Worm (Caenorhabditis elegans): ENCODE results near the gene srh-239.
A peak's percentile ranks its signal among the peaks of the same experiment; 100 is the strongest.

Gene srh-239

DNA sequence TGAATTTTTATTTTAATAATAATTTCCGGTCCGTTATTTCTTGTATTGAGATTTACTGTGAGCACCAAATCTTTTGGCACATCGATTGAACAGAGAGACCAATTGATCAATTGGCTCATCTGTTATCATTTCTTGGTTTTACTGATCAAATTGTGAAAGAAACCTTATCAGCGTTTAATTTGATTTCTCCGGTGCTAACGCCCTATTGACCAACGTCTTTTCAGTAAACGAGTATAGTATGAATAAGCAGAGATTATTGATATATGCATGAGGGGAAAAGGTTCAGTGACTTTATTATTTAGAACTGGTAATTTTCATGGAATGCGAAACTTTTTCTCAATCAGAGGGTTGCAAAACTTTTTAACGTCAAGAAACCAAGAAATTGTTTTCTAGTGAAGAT is 33.6 kb downstream of the srh-239 start:
- TF ChIP-seq him-1 (tag; optimal IDR thresholded peaks at IDR 0.05) (no peak), F49E8.2 (tag; optimal IDR thresholded peaks at IDR 0.05; ENCODE audit: insufficient read depth) (no peak), cebp-2 (GFP tag; IDR thresholded peaks at IDR 0.05) (no peak)

ce11 chrV:15479825-15480224 is 34.3 kb downstream of the srh-239 start:
- TF ChIP-seq hrde-1 (tag; optimal IDR thresholded peaks at IDR 0.05; ENCODE audit: borderline replicate concordance) = no peak
- TF ChIP-seq somi-1 (GFP tag; optimal IDR thresholded peaks at IDR 0.05) = no peak
- TF ChIP-seq F57A8.1 (GFP tag; optimal IDR thresholded peaks at IDR 0.05) = no peak
- TF ChIP-seq cebp-2 (GFP tag; IDR thresholded peaks at IDR 0.05) = no peak
- peak; percentile 52 for TF ChIP-seq snpc-1.3 (tag; optimal IDR thresholded peaks at IDR 0.05; ENCODE audit: insufficient read depth)
- peak; percentile 47 for TF ChIP-seq F49E8.2 (tag; optimal IDR thresholded peaks at IDR 0.05; ENCODE audit: insufficient read depth)
- no peak for TF ChIP-seq F23B12.7 (tag; optimal IDR thresholded peaks at IDR 0.05; ENCODE audit: insufficient read depth)
- TF ChIP-seq Y79H2A.3 (GFP tag; conservative IDR thresholded peaks at IDR 0.05) = no peak
- peak; percentile 49 for TF ChIP-seq hmg-1.2 (GFP tag; IDR thresholded peaks at IDR 0.05)
- peak in 1 of 2 experiments; percentile 4 for TF ChIP-seq let-607 (tag; optimal IDR thresholded peaks at IDR 0.05)
- no peak for TF ChIP-seq nfya-1 (tag; optimal IDR thresholded peaks at IDR 0.05; ENCODE audit: borderline replicate concordance, insufficient read depth)
- no peak for TF ChIP-seq gei-17 (GFP tag; optimal IDR thresholded peaks at IDR 0.05)
- no peak for TF ChIP-seq F37B4.10 (GFP tag; IDR thresholded peaks at IDR 0.05)
- peak; percentile 75 for TF ChIP-seq rpc-1 (optimal IDR thresholded peaks at IDR 0.05)
- peak; percentile 72 for TF ChIP-seq rpc-1 (tag; optimal IDR thresholded peaks at IDR 0.05)
- TF ChIP-seq Y53F4B.3 (GFP tag; IDR thresholded peaks at IDR 0.05) = no peak
- no peak for TF ChIP-seq lsy-27 (tag; optimal IDR thresholded peaks at IDR 0.05; ENCODE audit: borderline replicate concordance, insufficient read depth)
- TF ChIP-seq ceh-100 (GFP tag; IDR thresholded peaks at IDR 0.05) = peak; percentile 47; the same call in 1 of the 2 replicates
- peak; percentile 90 for TF ChIP-seq snpc-4 (GFP tag; optimal IDR thresholded peaks at IDR 0.05)
- peak; percentile 88 to 93 (median 92) for TF ChIP-seq snpc-4 (tag; optimal IDR thresholded peaks at IDR 0.05)
- TF ChIP-seq T26A5.8 (tag; optimal IDR thresholded peaks at IDR 0.05) = peak; percentile 61
- no peak for TF ChIP-seq nhr-80 (tag; optimal IDR thresholded peaks at IDR 0.05)
- peak; percentile 30 for TF ChIP-seq lin-54 (GFP tag; optimal IDR thresholded peaks at IDR 0.05)
- no peak for TF ChIP-seq akir-1 (GFP tag; optimal IDR thresholded peaks at IDR 0.05)
- peak; percentile 88 for TF ChIP-seq tbp1 (GFP tag; optimal IDR thresholded peaks at IDR 0.05)
- TF ChIP-seq ccch-3 (GFP tag; optimal IDR thresholded peaks at IDR 0.05) = no peak
- no peak for TF ChIP-seq ceh-40 (GFP tag; IDR thresholded peaks at IDR 0.05)
- peak; percentile 41 for TF ChIP-seq ztf-18 (tag; optimal IDR thresholded peaks at IDR 0.05)
- TF ChIP-seq ztf-28 (GFP tag; IDR thresholded peaks at IDR 0.05) = no peak
- TF ChIP-seq rcor-1 (GFP tag; IDR thresholded peaks at IDR 0.05) = no peak
- peak; percentile 63 for TF ChIP-seq nhr-90 (tag; optimal IDR thresholded peaks at IDR 0.05)
- TF ChIP-seq ZK185.1 (tag; optimal IDR thresholded peaks at IDR 0.05; ENCODE audit: poor library complexity, severe bottlenecking) = no peak
- TF ChIP-seq F33H1.4 (GFP tag; IDR thresholded peaks at IDR 0.05) = peak; percentile 21; the same call in 1 of the 2 replicates
- no peak for TF ChIP-seq ztf-3 (GFP tag; optimal IDR thresholded peaks at IDR 0.05)
- TF ChIP-seq madf-3 (GFP tag; IDR thresholded peaks at IDR 0.05) = no peak
- no peak for TF ChIP-seq bed-2 (GFP tag; IDR thresholded peaks at IDR 0.05)
- TF ChIP-seq D2030.7 (GFP tag; IDR thresholded peaks at IDR 0.05) = peak; percentile 78
- no peak for TF ChIP-seq cebp-1 (GFP tag; IDR thresholded peaks at IDR 0.05)
- TF ChIP-seq cebp-1 (tag; optimal IDR thresholded peaks at IDR 0.05) = peak; percentile 25
- peak; percentile 72 for TF ChIP-seq hsf-1 (GFP tag; IDR thresholded peaks at IDR 0.05)
- TF ChIP-seq sea-2 (GFP tag; IDR thresholded peaks at IDR 0.05) = no peak
- TF ChIP-seq tlf-1 (GFP tag; optimal IDR thresholded peaks at IDR 0.05) = no peak
- no peak for TF ChIP-seq hlh-12 (tag; optimal IDR thresholded peaks at IDR 0.05)
- TF ChIP-seq Y56A3A.18 (GFP tag; IDR thresholded peaks at IDR 0.05) = no peak
- no peak for TF ChIP-seq efl-1 (GFP tag; optimal IDR thresholded peaks at IDR 0.05)

Data from whole organism, young adult.